Worm (Caenorhabditis elegans): ENCODE measurements around the gene fbxa-131.

DNA sequence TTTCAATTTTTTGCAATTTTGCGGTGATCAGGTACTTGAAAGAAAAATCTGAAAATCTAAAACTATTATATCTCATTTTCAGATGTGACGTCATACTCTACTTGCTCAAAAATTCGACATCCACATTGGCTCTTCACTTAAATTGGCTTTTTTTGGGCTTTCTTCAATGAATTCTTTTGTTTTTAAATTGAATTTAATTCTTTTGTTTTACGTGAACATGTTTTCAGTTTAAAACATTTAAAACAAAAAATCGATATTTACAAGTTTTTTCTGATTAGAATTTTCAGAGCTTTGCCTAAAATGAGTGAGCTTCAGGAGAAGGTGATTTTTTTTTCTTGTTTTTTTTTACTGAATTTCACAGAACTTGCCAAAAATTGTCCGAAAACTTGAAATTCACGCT is 3.4 kb downstream of the fbxa-131 start, which contains the start of gene W04E12.3:
- no peak for TF ChIP-seq tlp-1 (tag; optimal IDR thresholded peaks at IDR 0.05)
- TF ChIP-seq snu-23 (GFP tag; optimal IDR thresholded peaks at IDR 0.05), result no peak
- no peak for TF ChIP-seq lin-13 (GFP tag; optimal IDR thresholded peaks at IDR 0.05)
- no peak for TF ChIP-seq lin-35 (GFP tag; optimal IDR thresholded peaks at IDR 0.05)
- no peak for TF ChIP-seq alr-1 (tag; optimal IDR thresholded peaks at IDR 0.05; ENCODE audit: borderline replicate concordance)
- no peak for TF ChIP-seq unc-62 (GFP tag; optimal IDR thresholded peaks at IDR 0.05)
- TF ChIP-seq nhr-77 (tag; optimal IDR thresholded peaks at IDR 0.05), result no peak
- no peak for TF ChIP-seq sptf-1 (tag; optimal IDR thresholded peaks at IDR 0.05)
- no peak for TF ChIP-seq efl-1 (optimal IDR thresholded peaks at IDR 0.05)
- no peak for TF ChIP-seq efl-1 (GFP tag; optimal IDR thresholded peaks at IDR 0.05 in 1 of 2)
- no peak for TF ChIP-seq aly-2 (tag; optimal IDR thresholded peaks at IDR 0.05)
- no peak for TF ChIP-seq pqm-1 (tag; optimal IDR thresholded peaks at IDR 0.05)
- no peak for TF ChIP-seq skn-1 (tag; optimal IDR thresholded peaks at IDR 0.05)
- TF ChIP-seq snpc-4 (tag; optimal IDR thresholded peaks at IDR 0.05), result no peak
- no peak for TF ChIP-seq ama-1 (optimal IDR thresholded peaks at IDR 0.05)

Data from whole organism, L1 larva.